Fruit fly (Drosophila melanogaster) whole organism, pupa: ENCODE measurements around the gene CG14443.

Experiments used
- CG10348 ChIP-seq: fragments of 200-800 bp; sonication (Bioruptor generic); IDR thresholded peaks from 2 replicates; pipeline ENCODE4 v1.3.6; 2022; ENCODE audit warnings: missing biosample characterization, missing genetic modification characterization
- CG12605 ChIP-seq: fragments of 200-800 bp; sonication (Bioruptor generic); IDR thresholded peaks from 2 replicates; pipeline ENCODE4 v1.3.6; 2022; ENCODE audit warnings: missing biosample characterization, missing genetic modification characterization
- CG34367 ChIP-seq: fragments of 200-800 bp; sonication (Bioruptor generic); optimal IDR thresholded peaks from 2 replicates; lab custom pipeline; 2018; ENCODE audit warnings: missing biosample characterization, mild to moderate bottlenecking, missing genetic modification characterization
- CG4496 ChIP-seq: fragments of 200-800 bp; sonication (Bioruptor generic); IDR thresholded peaks from 3 replicates; pipeline ENCODE4 v1.3.6; 2022; ENCODE audit warnings: missing biosample characterization, missing genetic modification characterization
- Pif1B ChIP-seq: fragments of 200-800 bp; sonication (Bioruptor generic); optimal IDR thresholded peaks from 3 replicates; lab custom pipeline; 2016; ENCODE audit warnings: missing biosample characterization, missing genetic modification characterization

dm6 chrX:6624977-6625591 is 8.7 kb upstream of the CG14443 start:
- no peak for TF ChIP-seq CG12605 (GFP tag; lab: Robert Waterston, UW)
- no peak for TF ChIP-seq CG34367 (tag; lab: Kevin White, UChicago)
- no peak for TF ChIP-seq Pif1B (GFP tag; lab: Kevin White, UChicago)
- no peak for TF ChIP-seq CG4496 (GFP tag; lab: Robert Waterston, UW)
- TF ChIP-seq CG10348 (GFP tag; lab: Robert Waterston, UW), result no peak
